Worm (Caenorhabditis elegans) whole organism, L1 larva: Measurements from ENCODE around the gene C45G9.5.

Source experiments
- C04F5.9 ChIP-seq: sonication (generic microtip); optimal IDR thresholded peaks from 2 replicates; lab custom pipeline; 2016; ENCODE audit warnings: missing genetic modification characterization, missing compliant biosample characterization
- Y116A8C.19 ChIP-seq: sonication (generic microtip); optimal IDR thresholded peaks from 2 replicates; lab custom pipeline; 2016; ENCODE audit warnings: missing compliant biosample characterization, missing genetic modification characterization, borderline replicate concordance
- aha-1 ChIP-seq: fragments of 150-350 bp; optimal IDR thresholded peaks from 2 replicates; lab custom pipeline; 2014; ENCODE audit warnings: missing biosample characterization, missing genetic modification characterization
- alr-1 ChIP-seq: fragments of 200-800 bp; sonication (Bioruptor generic); optimal IDR thresholded peaks from 2 replicates; lab custom pipeline; 2018; ENCODE audit warnings: borderline replicate concordance, mild to moderate bottlenecking, missing genetic modification characterization, missing compliant biosample characterization
- blmp-1 ChIP-seq: fragments of 150-350 bp; optimal IDR thresholded peaks from 2 replicates; lab custom pipeline; 2014; ENCODE audit warnings: missing biosample characterization, missing genetic modification characterization
- ceh-8 ChIP-seq: fragments of 200-800 bp; sonication (Bioruptor generic); optimal IDR thresholded peaks from 2 replicates; lab custom pipeline; 2018; ENCODE audit warnings: mild to moderate bottlenecking, missing genetic modification characterization, moderate library complexity, missing compliant biosample characterization
- ceh-82 ChIP-seq, 3 experiments: fragments of 150-350 bp in 1 of 3; sonication (generic microtip) in 2 of 3; optimal IDR thresholded peaks; 2 replicates each; lab custom pipeline; 2014 to 2017; ENCODE audit warnings: missing biosample characterization in 3 of 3, missing genetic modification characterization in 3 of 3
- efl-1 ChIP-seq, 4 experiments: fragments of 150-350 bp; optimal IDR thresholded peaks in 3 of 4; peaks in 1 of 4; 1 replicate in 1 of 4; 2 replicates in 3 of 4; lab custom pipeline; 2014; ENCODE audit warnings: missing biosample characterization in 2 of 4, missing genetic modification characterization in 2 of 4, missing genetic modification reagents in 2 of 4
- egl-13 ChIP-seq: sonication (generic microtip); optimal IDR thresholded peaks from 2 replicates; lab custom pipeline; 2016; ENCODE audit warnings: missing genotype, missing genetic modification reagents, missing genetic modification characterization, missing compliant biosample characterization
- elt-3 ChIP-seq, 6 experiments: fragments of 150-350 bp in 1 of 6; sonication (generic microtip); optimal IDR thresholded peaks; 2 replicates each; lab custom pipeline; 2017 to 2018; ENCODE audit warnings: missing biosample characterization in 6 of 6, missing genetic modification characterization in 6 of 6, inconsistent platforms in 1 of 6
- ets-5 ChIP-seq: fragments of 200-800 bp; sonication (Bioruptor generic); IDR thresholded peaks from 2 replicates; pipeline ENCODE4 v1.3.6; 2022; ENCODE audit warnings: missing genetic modification characterization, missing compliant biosample characterization
- fkh-10 ChIP-seq: sonication (generic microtip); optimal IDR thresholded peaks from 2 replicates; lab custom pipeline; 2017; ENCODE audit warnings: missing biosample characterization, missing genetic modification reagents, missing genetic modification characterization
- hlh-17 ChIP-seq: fragments of 200-800 bp; sonication (Bioruptor generic); optimal IDR thresholded peaks from 2 replicates; lab custom pipeline; 2018; ENCODE audit warnings: missing genetic modification characterization, mild to moderate bottlenecking, missing compliant biosample characterization, moderate library complexity, borderline replicate concordance
- hlh-4 ChIP-seq: sonication (generic microtip); optimal IDR thresholded peaks from 2 replicates; lab custom pipeline; 2016; ENCODE audit warnings: mild to moderate bottlenecking, missing genetic modification characterization, missing compliant biosample characterization
- isw-1 ChIP-seq: fragments of 200-800 bp; sonication (Bioruptor generic); IDR thresholded peaks from 2 replicates; pipeline ENCODE4 v1.3.6; 2022; ENCODE audit warnings: missing genetic modification characterization, missing compliant biosample characterization
- lin-13 ChIP-seq: fragments of 150-350 bp; optimal IDR thresholded peaks from 2 replicates; lab custom pipeline; 2014; ENCODE audit warnings: missing biosample characterization, missing genetic modification reagents, missing genetic modification characterization
- lin-14 ChIP-seq: fragments of 200-800 bp; sonication (Bioruptor generic); optimal IDR thresholded peaks from 2 replicates; lab custom pipeline; 2018; ENCODE audit warnings: mild to moderate bottlenecking, missing genetic modification characterization, moderate library complexity, missing compliant biosample characterization
- lin-35 ChIP-seq, 2 experiments: fragments of 150-350 bp; optimal IDR thresholded peaks; 2 replicates each; lab custom pipeline; 2014; ENCODE audit warnings: missing biosample characterization in 2 of 2, missing genetic modification characterization in 2 of 2, missing genetic modification reagents in 2 of 2
- nhr-12 ChIP-seq: sonication (generic microtip); optimal IDR thresholded peaks from 2 replicates; lab custom pipeline; 2017; ENCODE audit warnings: missing biosample characterization, missing genetic modification characterization
- nhr-19 ChIP-seq: fragments of 200-800 bp; sonication (Bioruptor generic); conservative IDR thresholded peaks from 2 replicates; pipeline ENCODE4 v1.3.6; 2022; ENCODE audit warnings: missing genetic modification characterization, missing compliant biosample characterization
- nhr-20 ChIP-seq: sonication (generic microtip); optimal IDR thresholded peaks from 2 replicates; lab custom pipeline; 2016; ENCODE audit warnings: mild to moderate bottlenecking, missing genetic modification characterization, missing compliant biosample characterization
- nhr-237 ChIP-seq: fragments of 150-350 bp; optimal IDR thresholded peaks from 2 replicates; lab custom pipeline; 2014; ENCODE audit warnings: missing biosample characterization, missing genetic modification characterization
- nhr-28 ChIP-seq: fragments of 150-350 bp; optimal IDR thresholded peaks from 2 replicates; lab custom pipeline; 2014; ENCODE audit warnings: missing biosample characterization, missing genetic modification characterization
- nhr-47 ChIP-seq: sonication (generic microtip); optimal IDR thresholded peaks from 2 replicates; lab custom pipeline; 2016; ENCODE audit warnings: mild to moderate bottlenecking, missing genetic modification characterization, moderate library complexity, missing compliant biosample characterization
- nhr-71 ChIP-seq: sonication (generic microtip); optimal IDR thresholded peaks from 2 replicates; lab custom pipeline; 2016; ENCODE audit warnings: mild to moderate bottlenecking, missing genetic modification characterization, moderate library complexity, missing compliant biosample characterization
- nhr-76 ChIP-seq: sonication (generic microtip); optimal IDR thresholded peaks from 2 replicates; lab custom pipeline; 2017; ENCODE audit warnings: missing biosample characterization, missing genetic modification characterization
- nhr-85 ChIP-seq: sonication (generic microtip); peaks from one replicate; lab custom pipeline; 2016; ENCODE audit warnings: missing genetic modification characterization, inconsistent platforms, missing compliant biosample characterization
- pag-3 ChIP-seq: sonication (generic microtip); optimal IDR thresholded peaks from 2 replicates; lab custom pipeline; 2017; ENCODE audit warnings: missing genetic modification characterization, mild to moderate bottlenecking, missing compliant biosample characterization, antibody characterized with exemption, borderline replicate concordance; ENCODE audit not compliant: insufficient read depth
- snu-23 ChIP-seq: sonication (generic microtip); optimal IDR thresholded peaks from 2 replicates; lab custom pipeline; 2016; ENCODE audit warnings: missing genetic modification characterization, missing compliant biosample characterization
- sox-4 ChIP-seq: sonication (generic microtip); optimal IDR thresholded peaks from 2 replicates; lab custom pipeline; 2016; ENCODE audit warnings: missing genetic modification characterization, missing compliant biosample characterization
- sup-37 ChIP-seq: fragments of 200-800 bp; sonication (Bioruptor generic); optimal IDR thresholded peaks from 2 replicates; lab custom pipeline; 2018; ENCODE audit warnings: mild to moderate bottlenecking, missing genetic modification characterization, missing compliant biosample characterization
- tbx-2 ChIP-seq: sonication (generic microtip); optimal IDR thresholded peaks from 2 replicates; lab custom pipeline; 2016; ENCODE audit warnings: missing genetic modification characterization, missing compliant biosample characterization
- unc-130 ChIP-seq: fragments of 150-350 bp; optimal IDR thresholded peaks from 2 replicates; lab custom pipeline; 2017; ENCODE audit warnings: missing biosample characterization, missing genetic modification characterization, inconsistent platforms
- unc-86 ChIP-seq: sonication (generic microtip); optimal IDR thresholded peaks from 2 replicates; lab custom pipeline; 2016; ENCODE audit warnings: missing genetic modification characterization, missing compliant biosample characterization
- vab-15 ChIP-seq: sonication (generic microtip); optimal IDR thresholded peaks from 2 replicates; lab custom pipeline; 2017; ENCODE audit warnings: missing genotype, mild to moderate bottlenecking, missing genetic modification characterization, missing compliant biosample characterization
- xbp-1 ChIP-seq: sonication (generic microtip); optimal IDR thresholded peaks from 2 replicates; lab custom pipeline; 2016; ENCODE audit warnings: missing genetic modification characterization, missing compliant biosample characterization
- ztf-4 ChIP-seq: fragments of 150-350 bp; optimal IDR thresholded peaks from 2 replicates; lab custom pipeline; 2014; ENCODE audit warnings: missing biosample characterization, missing genetic modification characterization

Gene C45G9.5

ce11 chrIII:5089489-5089888 lies 41.6 kb downstream of the C45G9.5 start:
- TF ChIP-seq elt-3 (tag; optimal IDR thresholded peaks at IDR 0.05; lab: Kevin White, UChicago), result peak in 5 of 6 experiments; percentile 30 to 75 (median 33)
- TF ChIP-seq nhr-20 (tag; lab: Kevin White, UChicago), result peak; percentile 32
- TF ChIP-seq isw-1 (GFP tag; lab: Robert Waterston, UW), result no peak
- TF ChIP-seq unc-86, result no peak
- TF ChIP-seq pag-3, result no peak
- TF ChIP-seq snu-23 (GFP tag; lab: Kevin White, UChicago), result peak; percentile 15
- no peak for TF ChIP-seq aha-1
- TF ChIP-seq nhr-85 (tag; lab: Kevin White, UChicago), result peak; percentile 49
- no peak for TF ChIP-seq vab-15 (tag; lab: Kevin White, UChicago)
- no peak for TF ChIP-seq nhr-28 (tag; lab: Kevin White, UChicago)
- TF ChIP-seq hlh-17 (GFP tag; lab: Kevin White, UChicago), result no peak
- TF ChIP-seq nhr-47 (tag; lab: Kevin White, UChicago), result no peak
- TF ChIP-seq nhr-19 (GFP tag; lab: Robert Waterston, UW), result peak; percentile 73
- TF ChIP-seq ets-5 (GFP tag; lab: Robert Waterston, UW), result no peak
- peak; percentile 32 for TF ChIP-seq lin-14
- no peak for TF ChIP-seq efl-1 (optimal IDR thresholded peaks at IDR 0.05; lab: Kevin White, UChicago)
- peak in 1 of 2 experiments; percentile 44 for TF ChIP-seq efl-1 (GFP tag; optimal IDR thresholded peaks at IDR 0.05 in 1 of 2; lab: Kevin White, UChicago)
- no peak for TF ChIP-seq ceh-8 (GFP tag; lab: Kevin White, UChicago)
- TF ChIP-seq xbp-1 (tag; lab: Kevin White, UChicago), result no peak
- no peak for TF ChIP-seq ztf-4 (tag; lab: Kevin White, UChicago)
- no peak for TF ChIP-seq lin-13 (GFP tag; lab: Kevin White, UChicago)
- peak; percentile 25 for TF ChIP-seq blmp-1 (tag; lab: Kevin White, UChicago)
- no peak for TF ChIP-seq nhr-76 (tag; lab: Kevin White, UChicago)
- TF ChIP-seq alr-1 (tag; lab: Kevin White, UChicago), result no peak
- peak; percentile 36 for TF ChIP-seq nhr-71

ce11 chrIII:5092345-5092744 lies 44.4 kb downstream of the C45G9.5 start:
- no peak for TF ChIP-seq pag-3
- no peak for TF ChIP-seq fkh-10 (GFP tag; lab: Kevin White, UChicago)
- TF ChIP-seq egl-13 (tag; lab: Kevin White, UChicago), result no peak
- no peak for TF ChIP-seq alr-1 (tag; lab: Kevin White, UChicago)
- TF ChIP-seq sox-4 (tag; lab: Kevin White, UChicago), result no peak
- TF ChIP-seq tbx-2 (tag; lab: Kevin White, UChicago), result no peak
- TF ChIP-seq unc-130 (tag; lab: Kevin White, UChicago), result no peak
- no peak for TF ChIP-seq hlh-4 (tag; lab: Kevin White, UChicago)
- no peak for TF ChIP-seq Y116A8C.19 (tag; lab: Kevin White, UChicago)
- no peak for TF ChIP-seq C04F5.9 (tag; lab: Kevin White, UChicago)
- TF ChIP-seq ceh-82 (tag; optimal IDR thresholded peaks at IDR 0.05; lab: Kevin White, UChicago), result no peak
- TF ChIP-seq nhr-28 (tag; lab: Kevin White, UChicago), result no peak
- TF ChIP-seq lin-35 (GFP tag; optimal IDR thresholded peaks at IDR 0.05; lab: Kevin White, UChicago), result no peak

ce11 chrIII:5094506-5094905 lies 46.6 kb downstream of the C45G9.5 start, which contains the start of gene F54D8.10:
Gene F54D8.10, plus strand, starts transcription at chrIII:5094806.
- TF ChIP-seq nhr-237 (tag; lab: Kevin White, UChicago) (no peak), sup-37 (no peak), nhr-12 (tag; lab: Kevin White, UChicago) (no peak)
- TF ChIP-seq, all 84 proteins: peak for 0
